Worm (Caenorhabditis elegans) whole organism, L3 larva: ENCODE results near the gene tasp-1.
A peak's percentile ranks its signal among the peaks of the same experiment; 100 is the strongest.

Experiments used
- R02D3.7 ChIP-seq: fragments of 150-350 bp; optimal IDR thresholded peaks from 2 replicates; lab custom pipeline; 2014; ENCODE audit warnings: missing biosample characterization, missing genetic modification characterization
- ama-1 ChIP-seq: fragments of 150-350 bp; optimal IDR thresholded peaks from 2 replicates; lab custom pipeline; 2018
- ceh-28 ChIP-seq: fragments of 150-350 bp; optimal IDR thresholded peaks from 2 replicates; lab custom pipeline; 2014; ENCODE audit warnings: missing biosample characterization, missing genetic modification reagents, missing genetic modification characterization
- ceh-82 ChIP-seq: fragments of 150-350 bp; optimal IDR thresholded peaks from 2 replicates; lab custom pipeline; 2014; ENCODE audit warnings: missing biosample characterization, missing genetic modification characterization
- ceh-9 ChIP-seq: sonication (generic microtip); optimal IDR thresholded peaks from 2 replicates; lab custom pipeline; 2018; ENCODE audit warnings: missing biosample characterization, missing genetic modification characterization
- daf-12 ChIP-seq: fragments of 150-350 bp; optimal IDR thresholded peaks from 2 replicates; lab custom pipeline; 2014; ENCODE audit warnings: missing biosample characterization, missing genetic modification reagents, missing genetic modification characterization
- egl-27 ChIP-seq: sonication (generic microtip); optimal IDR thresholded peaks from 4 replicates; lab custom pipeline; 2017; ENCODE audit warnings: missing biosample characterization, missing genetic modification reagents, missing genetic modification characterization
- egl-5 ChIP-seq: fragments of 150-350 bp; optimal IDR thresholded peaks from 2 replicates; lab custom pipeline; 2017; ENCODE audit warnings: missing biosample characterization, missing genetic modification reagents, missing genetic modification characterization, inconsistent platforms
- elt-1 ChIP-seq: fragments of 150-350 bp; optimal IDR thresholded peaks from 2 replicates; lab custom pipeline; 2014; ENCODE audit warnings: missing biosample characterization, missing genetic modification characterization
- elt-2 ChIP-seq: sonication (generic microtip); optimal IDR thresholded peaks from 2 replicates; lab custom pipeline; 2016; ENCODE audit warnings: missing genetic modification reagents, mild to moderate bottlenecking, missing genetic modification characterization, missing compliant biosample characterization
- elt-3 ChIP-seq, 3 experiments: fragments of 150-350 bp in 1 of 3; sonication (generic microtip) in 2 of 3; optimal IDR thresholded peaks; 2 replicates in 2 of 3; 4 replicates in 1 of 3; lab custom pipeline; 2014 to 2017; ENCODE audit warnings: missing biosample characterization in 3 of 3, missing genetic modification characterization in 3 of 3
- fkh-10 ChIP-seq: sonication (generic microtip); optimal IDR thresholded peaks from 2 replicates; lab custom pipeline; 2017; ENCODE audit warnings: missing biosample characterization, missing genetic modification reagents, missing genetic modification characterization
- fos-1 ChIP-seq: fragments of 150-350 bp; optimal IDR thresholded peaks from 2 replicates; lab custom pipeline; 2014; ENCODE audit warnings: missing biosample characterization, missing genetic modification characterization
- hmg-11 ChIP-seq: sonication (generic microtip); optimal IDR thresholded peaks from 2 replicates; lab custom pipeline; 2016; ENCODE audit warnings: missing genetic modification characterization, missing compliant biosample characterization
- jun-1 ChIP-seq: fragments of 150-350 bp; optimal IDR thresholded peaks from 2 replicates; lab custom pipeline; 2014; ENCODE audit warnings: missing biosample characterization, missing genetic modification reagents, missing genetic modification characterization
- lin-15B ChIP-seq: fragments of 150-350 bp; optimal IDR thresholded peaks from 2 replicates; lab custom pipeline; 2014; ENCODE audit warnings: missing biosample characterization, missing genetic modification characterization
- lin-39 ChIP-seq: fragments of 150-350 bp; optimal IDR thresholded peaks from 2 replicates; lab custom pipeline; 2018; ENCODE audit warnings: missing biosample characterization, missing genetic modification reagents, missing genetic modification characterization
- lsy-12 ChIP-seq: sonication (generic microtip); optimal IDR thresholded peaks from 2 replicates; lab custom pipeline; 2016; ENCODE audit warnings: mild to moderate bottlenecking, missing genetic modification characterization, missing compliant biosample characterization
- mdl-1 ChIP-seq: fragments of 150-350 bp; optimal IDR thresholded peaks from 2 replicates; lab custom pipeline; 2014; ENCODE audit warnings: missing biosample characterization, missing genetic modification characterization
- nfya-1 ChIP-seq: sonication (generic microtip); optimal IDR thresholded peaks from 2 replicates; lab custom pipeline; 2017; ENCODE audit warnings: missing genetic modification characterization, mild to moderate bottlenecking, missing compliant biosample characterization, antibody characterized with exemption, moderate library complexity; ENCODE audit not compliant: insufficient read depth
- nhr-11 ChIP-seq: fragments of 150-350 bp; optimal IDR thresholded peaks from 2 replicates; lab custom pipeline; 2014; ENCODE audit warnings: missing biosample characterization, missing genetic modification characterization
- nhr-23 ChIP-seq: fragments of 150-350 bp; optimal IDR thresholded peaks from 2 replicates; lab custom pipeline; 2014; ENCODE audit warnings: missing biosample characterization, missing genetic modification reagents, missing genetic modification characterization
- nhr-237 ChIP-seq: fragments of 150-350 bp; optimal IDR thresholded peaks from 2 replicates; lab custom pipeline; 2014; ENCODE audit warnings: missing biosample characterization, missing genetic modification characterization
- nhr-25 ChIP-seq: sonication (generic microtip); optimal IDR thresholded peaks from 2 replicates; lab custom pipeline; 2017; ENCODE audit warnings: missing biosample characterization, missing genetic modification characterization
- nhr-43 ChIP-seq: sonication (generic microtip); optimal IDR thresholded peaks from 2 replicates; lab custom pipeline; 2016; ENCODE audit warnings: mild to moderate bottlenecking, missing genetic modification characterization, missing compliant biosample characterization; ENCODE audit not compliant: poor library complexity, severe bottlenecking
- nhr-76 ChIP-seq: fragments of 150-350 bp; sonication (generic microtip); optimal IDR thresholded peaks from 5 replicates; lab custom pipeline; 2014; ENCODE audit warnings: missing biosample characterization, missing genetic modification characterization
- pha-4 ChIP-seq: fragments of 150-350 bp; optimal IDR thresholded peaks from 2 replicates; lab custom pipeline; 2014; ENCODE audit warnings: missing biosample characterization, missing genetic modification reagents, missing genetic modification characterization
- pqm-1 ChIP-seq: fragments of 150-350 bp; optimal IDR thresholded peaks from 2 replicates; lab custom pipeline; 2017; ENCODE audit warnings: missing biosample characterization, missing genetic modification characterization, inconsistent platforms
- sea-2 ChIP-seq: fragments of 150-350 bp; sonication (generic microtip); optimal IDR thresholded peaks from 4 replicates; lab custom pipeline; 2014; ENCODE audit warnings: missing biosample characterization, missing genetic modification reagents, missing genetic modification characterization
- skn-1 ChIP-seq: fragments of 150-350 bp; optimal IDR thresholded peaks from 2 replicates; lab custom pipeline; 2014; ENCODE audit warnings: missing biosample characterization, missing genetic modification characterization
- snpc-4 ChIP-seq: fragments of 150-350 bp; optimal IDR thresholded peaks from 2 replicates; lab custom pipeline; 2014; ENCODE audit warnings: missing biosample characterization, missing genetic modification characterization
- tbx-2 ChIP-seq: sonication (generic microtip); optimal IDR thresholded peaks from 2 replicates; lab custom pipeline; 2016; ENCODE audit warnings: mild to moderate bottlenecking, missing genetic modification characterization, missing compliant biosample characterization
- unc-39 ChIP-seq: sonication (generic microtip); optimal IDR thresholded peaks from 4 replicates; lab custom pipeline; 2017; ENCODE audit warnings: missing biosample characterization, missing genetic modification characterization
- unc-62 ChIP-seq: fragments of 150-350 bp; sonication (generic microtip); optimal IDR thresholded peaks from 4 replicates; lab custom pipeline; 2014; ENCODE audit warnings: missing biosample characterization, missing genetic modification reagents, missing genetic modification characterization
- ztf-11 ChIP-seq: fragments of 150-350 bp; optimal IDR thresholded peaks from 2 replicates; lab custom pipeline; 2014; ENCODE audit warnings: missing biosample characterization, missing genetic modification characterization
- ztf-4 ChIP-seq: fragments of 150-350 bp; optimal IDR thresholded peaks from 2 replicates; lab custom pipeline; 2014; ENCODE audit warnings: missing biosample characterization, missing genetic modification characterization

tasp-1 gene

ce11 chrIII:10718078-10718477 lies 41.0 kb upstream of the tasp-1 start:
- TF ChIP-seq ama-1 (lab: Kevin White, UChicago) (peak; percentile 62), sea-2 (GFP tag; lab: Kevin White, UChicago) (no peak), lsy-12 (peak; percentile 5), nhr-43 (tag; lab: Kevin White, UChicago) (peak; percentile 16), nhr-23 (tag; lab: Kevin White, UChicago) (peak; percentile 12), snpc-4 (tag; lab: Kevin White, UChicago) (no peak), ztf-11 (tag; lab: Kevin White, UChicago) (no peak), pqm-1 (tag; lab: Kevin White, UChicago) (peak; percentile 38)

- TF ChIP-seq mdl-1: peak; percentile 22
- TF ChIP-seq jun-1 (tag; lab: Kevin White, UChicago): peak; percentile 43
- TF ChIP-seq ceh-28 (tag; lab: Kevin White, UChicago): peak; percentile 3
- TF ChIP-seq fkh-10 (GFP tag; lab: Kevin White, UChicago): no peak
- peak; percentile 81 for TF ChIP-seq elt-2
- no peak for TF ChIP-seq unc-39 (tag; lab: Kevin White, UChicago)
- TF ChIP-seq nhr-25: peak; percentile 2
- peak; percentile 61 for TF ChIP-seq pha-4 (tag; lab: Kevin White, UChicago)
- no peak for TF ChIP-seq skn-1 (tag; lab: Kevin White, UChicago)
- TF ChIP-seq pqm-1 (tag; lab: Kevin White, UChicago): peak; percentile 93
- TF ChIP-seq ama-1 (lab: Kevin White, UChicago): peak; percentile 9
These were observed 40.0 kb upstream of the tasp-1 start for ce11 chrIII:10719057-10719456.

DNA sequence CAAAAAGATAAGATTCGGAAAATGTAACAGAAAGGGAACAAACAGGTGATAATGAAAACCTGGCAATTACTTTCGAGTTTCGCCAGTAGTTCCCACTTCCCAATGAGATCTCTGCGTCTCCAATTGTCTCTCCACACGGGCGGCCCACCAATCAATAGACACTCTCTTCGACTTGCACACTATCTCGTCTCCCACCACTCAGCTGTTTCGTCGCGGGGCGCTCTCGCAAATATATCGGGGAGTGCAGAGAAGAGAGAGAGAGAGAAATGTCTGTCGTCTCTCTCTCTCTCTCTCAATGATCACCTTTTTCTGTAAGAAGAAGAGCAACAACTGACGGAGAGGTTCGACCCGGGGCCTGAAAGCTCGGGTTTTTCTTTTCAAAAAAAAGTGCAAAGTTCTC lies 38.9 kb upstream of the tasp-1 start:
- TF ChIP-seq nhr-76 (tag; lab: Kevin White, UChicago): no peak
- TF ChIP-seq pqm-1 (tag; lab: Kevin White, UChicago): peak; percentile 68
- peak; percentile 22 for TF ChIP-seq nhr-43 (tag; lab: Kevin White, UChicago)
- peak; percentile 70 for TF ChIP-seq mdl-1
- peak; percentile 98 for TF ChIP-seq hmg-11 (tag; lab: Kevin White, UChicago)
- no peak for TF ChIP-seq elt-3 (tag; optimal IDR thresholded peaks at IDR 0.05; lab: Kevin White, UChicago)
- TF ChIP-seq skn-1 (tag; lab: Kevin White, UChicago): peak; percentile 20
- peak; percentile 29 for TF ChIP-seq egl-27 (tag; lab: Kevin White, UChicago)
- TF ChIP-seq lsy-12: peak; percentile 71
- no peak for TF ChIP-seq unc-62 (GFP tag; lab: Kevin White, UChicago)
- peak; percentile 81 for TF ChIP-seq nhr-25
- peak; percentile 80 for TF ChIP-seq lin-15B (tag; lab: Kevin White, UChicago)
- peak; percentile 88 for TF ChIP-seq pha-4 (tag; lab: Kevin White, UChicago)
- TF ChIP-seq snpc-4 (tag; lab: Kevin White, UChicago): peak; percentile 50
- TF ChIP-seq tbx-2 (tag; lab: Kevin White, UChicago): peak; percentile 33
- TF ChIP-seq jun-1 (tag; lab: Kevin White, UChicago): peak; percentile 87
- no peak for TF ChIP-seq nhr-237 (tag; lab: Kevin White, UChicago)
- peak; percentile 86 for TF ChIP-seq lin-39 (tag; lab: Kevin White, UChicago)
- peak; percentile 56 for TF ChIP-seq R02D3.7 (tag; lab: Kevin White, UChicago)
- peak; percentile 75 for TF ChIP-seq nhr-23 (tag; lab: Kevin White, UChicago)
- TF ChIP-seq fos-1 (tag; lab: Kevin White, UChicago): no peak
- TF ChIP-seq ceh-82 (tag; lab: Kevin White, UChicago): peak; percentile 45
- peak; percentile 95 for TF ChIP-seq ceh-28 (tag; lab: Kevin White, UChicago)
- TF ChIP-seq elt-2: peak; percentile 86
- peak; percentile 6 for TF ChIP-seq nhr-11
- TF ChIP-seq ceh-9 (tag; lab: Kevin White, UChicago): no peak
- peak; percentile 97 for TF ChIP-seq nfya-1 (tag; lab: Kevin White, UChicago)
- TF ChIP-seq fkh-10 (GFP tag; lab: Kevin White, UChicago): peak; percentile 29
- TF ChIP-seq egl-5 (tag; lab: Kevin White, UChicago): peak; percentile 82
- TF ChIP-seq elt-1 (tag; lab: Kevin White, UChicago): peak; percentile 1
- peak; percentile 35 for TF ChIP-seq ama-1 (lab: Kevin White, UChicago)
- TF ChIP-seq ztf-4: no peak
- no peak for TF ChIP-seq daf-12 (tag; lab: Kevin White, UChicago)
- TF ChIP-seq, all 47 proteins: peak for 25
